Worm (Caenorhabditis elegans): ENCODE measurements around the gene wip-1.

DNA sequence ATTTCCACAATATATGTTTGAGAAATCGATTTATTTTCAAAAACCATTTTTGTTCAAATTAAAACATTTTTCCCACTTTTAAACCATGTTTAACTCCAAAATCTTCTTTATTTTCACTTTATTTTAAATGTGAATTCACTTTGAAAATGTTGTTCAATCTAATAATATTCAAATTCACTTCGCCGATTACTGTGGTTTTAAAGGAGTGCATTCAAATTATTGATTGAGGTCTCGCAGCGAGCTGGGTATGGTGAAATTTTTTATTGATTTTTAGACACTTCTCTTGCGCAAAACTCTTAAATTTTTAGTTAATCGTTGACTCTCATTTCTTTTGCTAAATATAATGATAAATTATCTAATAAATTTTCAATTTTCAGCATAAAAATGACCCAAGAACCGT lies 29.3 kb downstream of the wip-1 start, which contains the start of gene C45G9.5:
- TF ChIP-seq cog-1 (tag; optimal IDR thresholded peaks at IDR 0.05) (no peak), flt-1 (GFP tag; IDR thresholded peaks at IDR 0.05) (no peak), med-1 (GFP tag; optimal IDR thresholded peaks at IDR 0.05; ENCODE audit: insufficient read depth) (no peak), ref-1 (GFP tag; conservative IDR thresholded peaks at IDR 0.05) (no peak), ztf-23 (GFP tag; IDR thresholded peaks at IDR 0.05) (no peak), ztf-29 (GFP tag; IDR thresholded peaks at IDR 0.05) (no peak)

All from whole organism, midembryonic.